Fruit fly (Drosophila melanogaster) whole organism, embryonic: ENCODE results near the gene Usp10.
A peak's percentile ranks its signal among the peaks of the same experiment; 100 is the strongest.

Experiments
- BtbVII ChIP-seq: fragments of 200-800 bp; sonication (Bioruptor generic); optimal IDR thresholded peaks from 3 replicates; lab custom pipeline; 2017; ENCODE audit warnings: missing biosample characterization, mild to moderate bottlenecking, missing genetic modification characterization
- CG10654 ChIP-seq: fragments of 200-800 bp; sonication (Bioruptor generic); optimal IDR thresholded peaks from 2 replicates; lab custom pipeline; 2016; ENCODE audit warnings: missing biosample characterization, missing genetic modification characterization
- CG13775 ChIP-seq: fragments of 200-800 bp; sonication (Bioruptor generic); optimal IDR thresholded peaks from 3 replicates; lab custom pipeline; 2017; ENCODE audit warnings: missing biosample characterization, mild to moderate bottlenecking, missing genetic modification characterization
- CG14667 ChIP-seq: fragments of 200-800 bp; sonication (Bioruptor generic); IDR thresholded peaks from 2 replicates; pipeline ENCODE4 v1.3.6; 2022; ENCODE audit warnings: missing biosample characterization, missing genetic modification characterization
- CG15601 ChIP-seq: fragments of 200-800 bp; sonication (Bioruptor generic); optimal IDR thresholded peaks from 3 replicates; lab custom pipeline; 2019; ENCODE audit warnings: missing biosample characterization, mild to moderate bottlenecking, missing genetic modification characterization, moderate library complexity
- CG16815 ChIP-seq: fragments of 200-800 bp; sonication (Bioruptor generic); optimal IDR thresholded peaks from 3 replicates; lab custom pipeline; 2017; ENCODE audit warnings: missing biosample characterization, mild to moderate bottlenecking, missing genetic modification characterization
- CG1792 ChIP-seq: fragments of 200-800 bp; sonication (Bioruptor generic); optimal IDR thresholded peaks from 2 replicates; lab custom pipeline; 2016; ENCODE audit warnings: missing biosample characterization, missing genetic modification characterization
- CG18262 ChIP-seq: fragments of 200-800 bp; optimal IDR thresholded peaks from 3 replicates; lab custom pipeline; 2019; ENCODE audit warnings: missing biosample characterization, mild to moderate bottlenecking, missing genetic modification characterization, moderate library complexity
- CG34422 ChIP-seq: fragments of 200-800 bp; sonication (Bioruptor generic); IDR thresholded peaks from 3 replicates; pipeline ENCODE4 v1.3.6; 2022; ENCODE audit warnings: missing biosample characterization, missing genetic modification characterization
- CG43689 ChIP-seq: fragments of 200-800 bp; sonication (Bioruptor generic); IDR thresholded peaks from 2 replicates; pipeline ENCODE4 v1.3.6; 2022; ENCODE audit warnings: missing biosample characterization, missing genetic modification characterization
- CG5180 ChIP-seq: fragments of 200-800 bp; sonication (Bioruptor generic); optimal IDR thresholded peaks from 3 replicates; lab custom pipeline; 2017; ENCODE audit warnings: missing biosample characterization, missing genetic modification characterization, mild to moderate bottlenecking, moderate library complexity, missing genetic modification reagents
- CG6654 ChIP-seq: fragments of 200-800 bp; sonication (Bioruptor generic); optimal IDR thresholded peaks from 2 replicates; lab custom pipeline; 2017; ENCODE audit warnings: missing biosample characterization, mild to moderate bottlenecking, missing genetic modification characterization
- CG7271 ChIP-seq: fragments of 200-800 bp; sonication (Bioruptor generic); optimal IDR thresholded peaks from 2 replicates; lab custom pipeline; 2018; ENCODE audit warnings: missing biosample characterization, mild to moderate bottlenecking, missing genetic modification characterization, moderate library complexity
- CG8290 ChIP-seq, 3 experiments: fragments of 200-800 bp; sonication (Bioruptor generic); optimal IDR thresholded peaks; 2 replicates each; lab custom pipeline; 2016 to 2019; ENCODE audit warnings: missing biosample characterization in 3 of 3, missing genetic modification characterization in 3 of 3, mild to moderate bottlenecking in 2 of 3, moderate library complexity in 1 of 3
- CG8388 ChIP-seq: fragments of 200-800 bp; sonication (Bioruptor generic); optimal IDR thresholded peaks from 2 replicates; lab custom pipeline; 2019; ENCODE audit warnings: missing biosample characterization, mild to moderate bottlenecking, missing genetic modification characterization, moderate library complexity
- CG8944 ChIP-seq: fragments of 200-800 bp; sonication (Bioruptor generic); optimal IDR thresholded peaks from 3 replicates; lab custom pipeline; 2016; ENCODE audit warnings: missing biosample characterization, missing genetic modification characterization
- Doc2 ChIP-seq: fragments of 200-800 bp; sonication (Bioruptor generic); IDR thresholded peaks from 2 replicates; pipeline ENCODE4 v1.3.6; 2022; ENCODE audit warnings: missing biosample characterization, missing genetic modification characterization
- HmgD ChIP-seq: fragments of 200-800 bp; sonication (Bioruptor generic); optimal IDR thresholded peaks from 3 replicates; lab custom pipeline; 2016; ENCODE audit warnings: missing biosample characterization, missing genetic modification characterization
- MBD-R2 ChIP-seq: fragments of 200-800 bp; sonication (Bioruptor generic); IDR thresholded peaks from 2 replicates; pipeline ENCODE4 v1.3.6; 2022; ENCODE audit warnings: missing biosample characterization, missing genetic modification characterization
- Optix ChIP-seq: fragments of 200-800 bp; sonication (Bioruptor generic); IDR thresholded peaks from 3 replicates; pipeline ENCODE4 v1.3.6; 2022; ENCODE audit warnings: missing biosample characterization, missing genetic modification characterization
- Rx ChIP-seq: fragments of 200-800 bp; sonication (Bioruptor generic); IDR thresholded peaks from 2 replicates; pipeline ENCODE4 v1.3.6; 2022; ENCODE audit warnings: missing biosample characterization, missing genetic modification characterization
- Spps ChIP-seq: fragments of 200-800 bp; sonication (Bioruptor generic); optimal IDR thresholded peaks from 2 replicates; lab custom pipeline; 2018; ENCODE audit warnings: missing biosample characterization, mild to moderate bottlenecking, missing genetic modification characterization
- Ssrp ChIP-seq: fragments of 200-800 bp; sonication (Bioruptor generic); optimal IDR thresholded peaks from 2 replicates; lab custom pipeline; 2018; ENCODE audit warnings: missing biosample characterization, mild to moderate bottlenecking, missing genetic modification characterization, moderate library complexity
- Xrp1 ChIP-seq: fragments of 200-800 bp; sonication (Bioruptor generic); IDR thresholded peaks from 2 replicates; pipeline ENCODE4 v1.3.6; 2022; ENCODE audit warnings: missing biosample characterization, missing genetic modification characterization
- bbx ChIP-seq: fragments of 200-800 bp; sonication (Bioruptor generic); IDR thresholded peaks from 2 replicates; pipeline ENCODE4 v1.3.6; 2022; ENCODE audit warnings: missing biosample characterization, missing genetic modification characterization; ENCODE audit not compliant: partially characterized antibody
- btn ChIP-seq: fragments of 200-800 bp; sonication (Bioruptor generic); optimal IDR thresholded peaks from 2 replicates; lab custom pipeline; 2016; ENCODE audit warnings: missing biosample characterization, missing genetic modification characterization
- dm ChIP-seq: fragments of 200-800 bp; sonication (Bioruptor generic); optimal IDR thresholded peaks from 3 replicates; lab custom pipeline; 2016; ENCODE audit warnings: missing biosample characterization, missing genetic modification characterization
- dpn ChIP-seq, 2 experiments: fragments of 200-800 bp; sonication (Bioruptor generic); optimal IDR thresholded peaks; 3 replicates each; lab custom pipeline; 2016; ENCODE audit warnings: missing biosample characterization in 2 of 2, missing genetic modification characterization in 2 of 2
- dysf ChIP-seq: fragments of 200-800 bp; sonication (Bioruptor generic); IDR thresholded peaks from 3 replicates; pipeline ENCODE4 v1.3.6; 2022; ENCODE audit warnings: missing biosample characterization, missing genetic modification characterization
- fu2 ChIP-seq: fragments of 200-800 bp; sonication (Bioruptor generic); optimal IDR thresholded peaks from 2 replicates; lab custom pipeline; 2016; ENCODE audit warnings: missing biosample characterization, missing genetic modification characterization
- hbn ChIP-seq: fragments of 200-800 bp; sonication (Bioruptor generic); IDR thresholded peaks from 2 replicates; pipeline ENCODE4 v1.3.6; 2022; ENCODE audit warnings: missing biosample characterization, missing genetic modification characterization; ENCODE audit not compliant: partially characterized antibody
- hkb ChIP-seq, 2 experiments: fragments of 200-800 bp in 1 of 2; fragments of >200 bp in 1 of 2; sonication (Bioruptor generic) in 1 of 2; IDR thresholded peaks in 1 of 2; optimal IDR thresholded peaks in 1 of 2; 2 replicates each; pipeline versions ENCODE4 v1.3.6 to Lab custom; 2017 to 2022; ENCODE audit warnings: missing biosample characterization in 1 of 2, missing genetic modification characterization in 1 of 2
- ind ChIP-seq: fragments of 200-800 bp; sonication (Bioruptor generic); optimal IDR thresholded peaks from 3 replicates; lab custom pipeline; 2016; ENCODE audit warnings: missing biosample characterization, missing genetic modification characterization
- kay ChIP-seq: fragments of 200-800 bp; sonication (Bioruptor generic); optimal IDR thresholded peaks from 2 replicates; lab custom pipeline; 2016; ENCODE audit warnings: missing biosample characterization, missing genetic modification characterization
- lbe ChIP-seq: fragments of 200-800 bp; sonication (Bioruptor generic); optimal IDR thresholded peaks from 2 replicates; lab custom pipeline; 2016; ENCODE audit warnings: missing biosample characterization, mild to moderate bottlenecking, missing genetic modification characterization
- org-1 ChIP-seq: fragments of 200-800 bp; sonication (Bioruptor generic); optimal IDR thresholded peaks from 2 replicates; lab custom pipeline; 2017; ENCODE audit warnings: missing biosample characterization, missing genetic modification characterization
- phol ChIP-seq: fragments of 200-800 bp; sonication (Bioruptor generic); optimal IDR thresholded peaks from 3 replicates; lab custom pipeline; 2018; ENCODE audit warnings: missing biosample characterization, mild to moderate bottlenecking, missing genetic modification characterization, moderate library complexity
- prd ChIP-seq, 3 experiments: fragments of >200 bp in 2 of 3; fragments of 200-800 bp in 1 of 3; sonication (Bioruptor generic) in 1 of 3; optimal IDR thresholded peaks in 2 of 3; IDR thresholded peaks in 1 of 3; 2 replicates in 2 of 3; 3 replicates in 1 of 3; pipeline versions ENCODE4 v1.3.6 to Lab custom; 2017 to 2022; ENCODE audit warnings: missing biosample characterization in 1 of 3, missing genetic modification characterization in 1 of 3
- ro ChIP-seq: fragments of 200-800 bp; sonication (Bioruptor generic); IDR thresholded peaks from 2 replicates; pipeline ENCODE4 v1.3.6; 2022; ENCODE audit warnings: missing biosample characterization, missing genetic modification characterization
- run ChIP-seq: fragments of 200-800 bp; sonication (Bioruptor generic); optimal IDR thresholded peaks from 3 replicates; lab custom pipeline; 2018; ENCODE audit warnings: missing biosample characterization, mild to moderate bottlenecking, missing genetic modification characterization
- sc ChIP-seq, 3 experiments: fragments of >200 bp in 2 of 3; fragments of 200-800 bp in 1 of 3; sonication (Bioruptor generic) in 1 of 3; optimal IDR thresholded peaks; 2 replicates in 2 of 3; 3 replicates in 1 of 3; lab custom pipeline; 2017; ENCODE audit warnings: mild to moderate bottlenecking in 1 of 3, missing biosample characterization in 1 of 3, missing genetic modification characterization in 1 of 3, missing genetic modification reagents in 1 of 3
- sens-2 ChIP-seq: fragments of 200-800 bp; sonication (Bioruptor generic); IDR thresholded peaks from 2 replicates; pipeline ENCODE4 v1.3.6; 2022; ENCODE audit warnings: missing biosample characterization, missing genetic modification characterization
- sim ChIP-seq: fragments of 200-800 bp; sonication (Bioruptor generic); IDR thresholded peaks from 2 replicates; pipeline ENCODE4 v1.3.6; 2022; ENCODE audit warnings: missing biosample characterization, missing genetic modification characterization
- sisA ChIP-seq: fragments of 200-800 bp; sonication (Bioruptor generic); IDR thresholded peaks from 2 replicates; pipeline ENCODE4 v1.3.6; 2022; ENCODE audit warnings: missing biosample characterization, missing genetic modification characterization
- slbo ChIP-seq: fragments of 200-800 bp; sonication (Bioruptor generic); IDR thresholded peaks from 2 replicates; pipeline ENCODE4 v1.3.6; 2022; ENCODE audit warnings: missing biosample characterization, missing genetic modification characterization
- ssp ChIP-seq: fragments of 200-800 bp; sonication (Bioruptor generic); IDR thresholded peaks from 2 replicates; pipeline ENCODE4 v1.3.6; 2022; ENCODE audit warnings: missing biosample characterization, missing genetic modification characterization
- trem ChIP-seq: fragments of 200-800 bp; optimal IDR thresholded peaks from 3 replicates; lab custom pipeline; 2019; ENCODE audit warnings: missing biosample characterization, mild to moderate bottlenecking, missing genetic modification characterization, moderate library complexity
- wek ChIP-seq: fragments of 200-800 bp; sonication (Bioruptor generic); optimal IDR thresholded peaks from 3 replicates; lab custom pipeline; 2018; ENCODE audit warnings: missing biosample characterization, mild to moderate bottlenecking, missing genetic modification characterization, moderate library complexity

Gene Usp10

dm6 chr3L:904364-904763 is 32.7 kb downstream of the Usp10 start (continued):
- TF ChIP-seq sens-2 (GFP tag; lab: Robert Waterston, UW) (peak; percentile 64), CG14667 (GFP tag; lab: Robert Waterston, UW) (peak; percentile 50), trem (peak; percentile 20), fu2 (no peak), Xrp1 (GFP tag; lab: Robert Waterston, UW) (peak; percentile 87), CG15601 (tag; lab: Kevin White, UChicago) (peak; percentile 75), Rx (GFP tag; lab: Robert Waterston, UW) (peak; percentile 46; the same call in 1 of the 2 replicates), CG8944 (GFP tag; lab: Kevin White, UChicago) (peak; percentile 59), sc (optimal IDR thresholded peaks at IDR 0.05; lab: Kevin White, UChicago) (no peak), sc (GFP tag; optimal IDR thresholded peaks at IDR 0.05; lab: Kevin White, UChicago) (peak; percentile 49), Ssrp (tag; lab: Kevin White, UChicago) (peak; percentile 62), Doc2 (no peak), MBD-R2 (GFP tag; lab: Robert Waterston, UW) (no peak), hbn (no peak), kay (GFP tag; lab: Kevin White, UChicago) (no peak), btn (peak; percentile 18), ssp (GFP tag; lab: Robert Waterston, UW) (peak; percentile 52), wek (GFP tag; lab: Kevin White, UChicago) (peak; percentile 18), org-1 (peak; percentile 41), ro (GFP tag; lab: Robert Waterston, UW) (0 out of 2 replicates have a peak, but pooled peaks have one; percentile 23), hkb (optimal IDR thresholded peaks at IDR 0.05; lab: Kevin White, UChicago) (no peak), hkb (GFP tag; IDR thresholded peaks at IDR 0.05; lab: Robert Waterston, UW) (peak; percentile 58), slbo (peak; percentile 38; the same call in 1 of the 2 replicates), BtbVII (no peak), dpn (GFP tag; optimal IDR thresholded peaks at IDR 0.05; lab: Kevin White, UChicago) (peak; percentile 5 to 44), CG34422 (GFP tag; lab: Robert Waterston, UW) (peak; percentile 63; the same call in 2 of the 3 replicates), CG16815 (GFP tag; lab: Kevin White, UChicago) (peak; percentile 55), CG6654 (GFP tag; lab: Kevin White, UChicago) (peak; percentile 46), Spps (peak; percentile 56), dysf (GFP tag; lab: Robert Waterston, UW) (peak; percentile 56; the same call in 2 of the 3 replicates), sim (peak; percentile 67), HmgD (GFP tag; lab: Kevin White, UChicago) (peak; percentile 3), ind (peak; percentile 58), prd (optimal IDR thresholded peaks at IDR 0.05; lab: Kevin White, UChicago) (no peak), prd (GFP tag; IDR thresholded peaks at IDR 0.05; lab: Robert Waterston, UW) (peak; percentile 81), CG18262 (tag; lab: Kevin White, UChicago) (peak; percentile 77), run (tag; lab: Kevin White, UChicago) (no peak), CG10654 (GFP tag; lab: Kevin White, UChicago) (peak; percentile 4), CG1792 (GFP tag; lab: Kevin White, UChicago) (peak; percentile 32), CG8388 (GFP tag; lab: Kevin White, UChicago) (peak; percentile 76), phol (peak; percentile 68), Optix (GFP tag; lab: Robert Waterston, UW) (peak; percentile 53; the same call in 1 of the 3 replicates), CG13775 (GFP tag; lab: Kevin White, UChicago) (peak; percentile 35), bbx (GFP tag; lab: Robert Waterston, UW) (no peak), CG7271 (tag; lab: Kevin White, UChicago) (no peak), CG43689 (GFP tag; lab: Robert Waterston, UW) (0 out of 2 replicates have a peak, but pooled peaks have one; percentile 7), CG8290 (GFP tag; optimal IDR thresholded peaks at IDR 0.05; lab: Kevin White, UChicago) (peak; percentile 24), CG8290 (tag; optimal IDR thresholded peaks at IDR 0.05; lab: Kevin White, UChicago) (peak in 1 of 2 experiments; percentile 50), sisA (peak; percentile 79), dm (GFP tag; lab: Kevin White, UChicago) (peak; percentile 5), CG5180 (GFP tag; lab: Kevin White, UChicago) (peak; percentile 28), lbe (GFP tag; lab: Kevin White, UChicago) (no peak)
